Fruit fly (Drosophila melanogaster): ENCODE results near the gene Jwa.

Jwa gene

dm6 chr2L:18687827-18688226, 17.7 kb downstream of the Jwa start:
- peak; percentile 20 for TF ChIP-seq Med (GFP tag)
- TF ChIP-seq CG31365 (tag; optimal IDR thresholded peaks at IDR 0.05) = no peak
- TF ChIP-seq prd (optimal IDR thresholded peaks at IDR 0.05) = no peak
- TF ChIP-seq prd (GFP tag; IDR thresholded peaks at IDR 0.05) = 0 out of 3 replicates have a peak, but pooled peaks have one; percentile 5
- TF ChIP-seq Sry-δ (GFP tag; optimal IDR thresholded peaks at IDR 0.05) = no peak
- 0 out of 3 replicates have a peak, but pooled peaks have one; percentile 11 for TF ChIP-seq Opbp (GFP tag; IDR thresholded peaks at IDR 0.05; ENCODE audit: partially characterized antibody)
- no peak for TF ChIP-seq dan (GFP tag; IDR thresholded peaks at IDR 0.05)

dm6 chr2L:18681903-18682302, 23.6 kb downstream of the Jwa start, which contains the start of gene tos:
tos (minus strand) TSS chr2L:18682075.
- no peak for TF ChIP-seq CG17568 (GFP tag; optimal IDR thresholded peaks at IDR 0.05)
- TF ChIP-seq lola (GFP tag; optimal IDR thresholded peaks at IDR 0.05) = no peak
- TF ChIP-seq GATAe (GFP tag; conservative IDR thresholded peaks at IDR 0.05) = no peak
- peak; percentile 92 for TF ChIP-seq stwl (tag; optimal IDR thresholded peaks at IDR 0.05)
- TF ChIP-seq CG8290 (GFP tag; optimal IDR thresholded peaks at IDR 0.05) = no peak
- no peak for TF ChIP-seq CG8290 (tag; optimal IDR thresholded peaks at IDR 0.05)
- no peak for TF ChIP-seq CG2875 (GFP tag; optimal IDR thresholded peaks at IDR 0.05)
- TF ChIP-seq BEAF-32 (GFP tag; optimal IDR thresholded peaks at IDR 0.05) = peak; percentile 23
- peak; percentile 77 for TF ChIP-seq sqz (GFP tag; optimal IDR thresholded peaks at IDR 0.05)
- TF ChIP-seq CG17361 (GFP tag; IDR thresholded peaks at IDR 0.05) = no peak
- 0 out of 2 replicates have a peak, but pooled peaks have one; percentile 29 for TF ChIP-seq Rfx (GFP tag; IDR thresholded peaks at IDR 0.05)
- no peak for TF ChIP-seq cad (GFP tag; optimal IDR thresholded peaks at IDR 0.05)
- TF ChIP-seq E2f2 (GFP tag; IDR thresholded peaks at IDR 0.05) = peak; percentile 93
- no peak for TF ChIP-seq CG11504 (tag; optimal IDR thresholded peaks at IDR 0.05)
- no peak for TF ChIP-seq mam (GFP tag; optimal IDR thresholded peaks at IDR 0.05)
- TF ChIP-seq CG2116 (GFP tag; optimal IDR thresholded peaks at IDR 0.05) = peak; percentile 40
- no peak for TF ChIP-seq NC2β (GFP tag; optimal IDR thresholded peaks at IDR 0.05)
- no peak for TF ChIP-seq Adf1 (GFP tag; IDR thresholded peaks at IDR 0.05)
- peak; percentile 77 for TF ChIP-seq gfzf (GFP tag; optimal IDR thresholded peaks at IDR 0.05)
- TF ChIP-seq CG4617 (GFP tag; optimal IDR thresholded peaks at IDR 0.05; ENCODE audit: borderline replicate concordance) = peak; percentile 53
- peak; percentile 55 for TF ChIP-seq Med (GFP tag)
- TF ChIP-seq nmo (GFP tag; optimal IDR thresholded peaks at IDR 0.05) = peak; percentile 24
- TF ChIP-seq org-1 (GFP tag; optimal IDR thresholded peaks at IDR 0.05) = no peak
- TF ChIP-seq disco-r (GFP tag; optimal IDR thresholded peaks at IDR 0.05) = no peak
- TF ChIP-seq CG9797 (GFP tag; optimal IDR thresholded peaks at IDR 0.05) = peak; percentile 60
- TF ChIP-seq YL-1 (GFP tag; optimal IDR thresholded peaks at IDR 0.05) = peak; percentile 49
- no peak for TF ChIP-seq sima (GFP tag; optimal IDR thresholded peaks at IDR 0.05)
- no peak for TF ChIP-seq CG2712 (tag; optimal IDR thresholded peaks at IDR 0.05)
- TF ChIP-seq CG14710 (tag; optimal IDR thresholded peaks at IDR 0.05) = peak; percentile 28
- no peak for TF ChIP-seq Ssrp (tag; optimal IDR thresholded peaks at IDR 0.05)
- no peak for TF ChIP-seq dmrt11E (tag; optimal IDR thresholded peaks at IDR 0.05)
- TF ChIP-seq CG13287 (GFP tag; IDR thresholded peaks at IDR 0.05; ENCODE audit: partially characterized antibody) = peak; percentile 52
- no peak for TF ChIP-seq Tbp (GFP tag; optimal IDR thresholded peaks at IDR 0.05)
- peak; percentile 61 for TF ChIP-seq CG3847 (GFP tag; IDR thresholded peaks at IDR 0.05)
- peak; percentile 7 for TF ChIP-seq Sin3A (optimal IDR thresholded peaks at IDR 0.05)
- TF ChIP-seq tup (GFP tag; optimal IDR thresholded peaks at IDR 0.05) = no peak
- peak; percentile 44 for TF ChIP-seq Lhr (GFP tag; optimal IDR thresholded peaks at IDR 0.05)
- peak; percentile 47 for TF ChIP-seq trem (tag; optimal IDR thresholded peaks at IDR 0.05)
- TF ChIP-seq CG12299 (tag; optimal IDR thresholded peaks at IDR 0.05) = no peak
- no peak for TF ChIP-seq Usf (GFP tag; optimal IDR thresholded peaks at IDR 0.05)
- TF ChIP-seq MESR4 (GFP tag; optimal IDR thresholded peaks at IDR 0.05) = peak; percentile 21
- peak; percentile 23; the same call in 1 of the 2 replicates for TF ChIP-seq E2f1 (GFP tag; IDR thresholded peaks at IDR 0.05)
- peak; percentile 32; the same call in 1 of the 2 replicates for TF ChIP-seq amos (GFP tag; IDR thresholded peaks at IDR 0.05; ENCODE audit: partially characterized antibody)
- peak; percentile 83 for TF ChIP-seq Myb (GFP tag; optimal IDR thresholded peaks at IDR 0.05)

Data from whole organism, embryonic.